Worm (Caenorhabditis elegans) whole organism, early embryonic: ENCODE results near the gene Y11D7A.8.
"Not testable (repeated sequence)": the region's sequence is repeated elsewhere in the genome, so short reads cannot be mapped to it uniquely, and the experiment has no call there.

Experiments used
- B0310.2 ChIP-seq: sonication (generic microtip); optimal IDR thresholded peaks from 2 replicates; lab custom pipeline; 2016; ENCODE audit warnings: mild to moderate bottlenecking, missing genetic modification characterization, missing compliant biosample characterization
- F13C5.2 ChIP-seq: sonication (generic microtip); optimal IDR thresholded peaks from 2 replicates; lab custom pipeline; 2017; ENCODE audit warnings: mild to moderate bottlenecking, missing genetic modification characterization, inconsistent platforms, missing compliant biosample characterization
- aly-1 ChIP-seq: sonication (generic microtip); optimal IDR thresholded peaks from 2 replicates; lab custom pipeline; 2016; ENCODE audit warnings: missing genetic modification characterization, missing compliant biosample characterization
- ama-1 ChIP-seq: fragments of 150-350 bp; optimal IDR thresholded peaks from 2 replicates; lab custom pipeline; 2014
- ceh-13 ChIP-seq: fragments of 200-800 bp; sonication (Bioruptor generic); optimal IDR thresholded peaks from 2 replicates; lab custom pipeline; 2018; ENCODE audit warnings: mild to moderate bottlenecking, missing genetic modification characterization, missing compliant biosample characterization
- ceh-36 ChIP-seq: sonication (generic microtip); optimal IDR thresholded peaks from 2 replicates; lab custom pipeline; 2016; ENCODE audit warnings: missing genetic modification characterization, inconsistent platforms, missing compliant biosample characterization
- ets-7 ChIP-seq: sonication (generic microtip); optimal IDR thresholded peaks from 2 replicates; lab custom pipeline; 2016; ENCODE audit warnings: missing genotype, missing genetic modification characterization, missing compliant biosample characterization
- flt-1 ChIP-seq: fragments of 200-800 bp; sonication (Bioruptor generic); IDR thresholded peaks from 2 replicates; pipeline ENCODE4 v1.3.6; 2022; ENCODE audit warnings: missing genetic modification characterization, missing compliant biosample characterization
- hmbx-1 ChIP-seq: sonication (generic microtip); optimal IDR thresholded peaks from 2 replicates; lab custom pipeline; 2016; ENCODE audit warnings: mild to moderate bottlenecking, missing genetic modification characterization, missing compliant biosample characterization
- hmg-4 ChIP-seq: fragments of 200-800 bp; sonication (Bioruptor generic); optimal IDR thresholded peaks from 2 replicates; lab custom pipeline; 2018; ENCODE audit warnings: mild to moderate bottlenecking, missing genetic modification characterization, missing compliant biosample characterization
- hnd-1 ChIP-seq: sonication (generic microtip); optimal IDR thresholded peaks from 2 replicates; lab custom pipeline; 2016; ENCODE audit warnings: missing genetic modification characterization, missing compliant biosample characterization
- pes-1 ChIP-seq: fragments of 200-800 bp; sonication (Bioruptor generic); IDR thresholded peaks from 2 replicates; pipeline ENCODE4 v1.3.6; 2022; ENCODE audit warnings: missing genetic modification reagents, missing genetic modification characterization, missing compliant biosample characterization
- scrt-1 ChIP-seq: fragments of 200-800 bp; sonication (Bioruptor generic); IDR thresholded peaks from 2 replicates; pipeline ENCODE4 v1.3.6; 2022; ENCODE audit warnings: missing genetic modification characterization, missing compliant biosample characterization
- sea-1 ChIP-seq: fragments of 200-800 bp; sonication (Bioruptor generic); conservative IDR thresholded peaks from 2 replicates; pipeline ENCODE4 v1.3.6; 2022; ENCODE audit warnings: missing genetic modification characterization, missing compliant biosample characterization
- tbx-11 ChIP-seq: fragments of 200-800 bp; sonication (Bioruptor generic); IDR thresholded peaks from 2 replicates; pipeline ENCODE4 v1.3.6; 2022; ENCODE audit warnings: missing genetic modification characterization, missing compliant biosample characterization
- tbx-37 ChIP-seq: fragments of 200-800 bp; sonication (Bioruptor generic); conservative IDR thresholded peaks from 2 replicates; pipeline ENCODE4 v1.3.6; 2022; ENCODE audit warnings: missing genetic modification reagents, missing genetic modification characterization, missing compliant biosample characterization
- tra-4 ChIP-seq: sonication (generic microtip); optimal IDR thresholded peaks from 2 replicates; lab custom pipeline; 2017; ENCODE audit warnings: missing genetic modification characterization, missing compliant biosample characterization

Y11D7A.8 gene

DNA sequence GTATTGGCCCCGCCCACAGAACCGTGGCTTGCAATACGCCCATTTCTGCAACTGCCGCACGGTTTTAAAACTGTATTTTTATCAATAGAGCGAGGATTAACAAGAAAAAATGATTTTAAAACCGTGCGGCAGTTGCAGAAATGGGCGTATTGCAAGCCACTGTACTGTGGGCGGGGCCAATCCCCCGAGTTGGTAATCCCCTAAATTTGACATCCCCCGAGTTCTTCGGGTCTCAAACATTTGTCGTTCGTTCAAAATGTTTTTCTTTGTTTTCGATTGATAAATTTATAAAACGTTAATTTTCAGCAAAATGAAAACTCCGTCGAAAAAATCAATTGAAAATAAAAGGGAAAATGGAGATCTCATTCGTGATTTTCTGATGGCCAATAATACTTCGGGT, 2.0 kb upstream of the Y11D7A.8 start, which contains the start of gene Y11D7A.7:
Y11D7A.7 (plus strand) TSS at position 301 of the 400 bp plus-strand sequence.
- TF ChIP-seq ceh-13 (GFP tag; lab: Kevin White, UChicago); scrt-1 (GFP tag; lab: Robert Waterston, UW); ama-1: not testable (repeated sequence)

DNA sequence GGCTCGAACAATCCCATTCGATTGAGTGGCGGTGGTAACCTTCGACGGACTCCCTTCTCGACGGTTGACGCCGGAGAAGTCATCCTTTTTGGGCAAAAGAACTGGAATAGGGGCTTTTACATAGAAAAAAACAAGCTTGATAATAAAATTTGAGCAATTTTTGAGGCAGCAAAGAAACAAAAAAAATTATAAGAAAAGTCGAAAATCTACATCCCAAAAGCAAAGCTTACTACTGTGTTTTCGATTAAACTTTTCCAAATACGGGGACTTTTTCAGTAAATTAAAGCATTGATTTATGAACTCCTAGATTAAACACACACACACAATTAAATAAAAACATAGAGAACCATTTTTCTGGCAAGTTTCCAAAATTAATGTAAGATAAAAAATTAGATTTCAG, 4.8 kb downstream of the Y11D7A.8 start, which contains the start of gene Y11D7A.9:
Y11D7A.9 (minus strand) TSS at position 101 of the 400 bp plus-strand sequence.
- TF ChIP-seq tbx-11 = no peak
- TF ChIP-seq F13C5.2 = no peak
- no peak for TF ChIP-seq ceh-13 (GFP tag; lab: Kevin White, UChicago)
- no peak for TF ChIP-seq tbx-37 (GFP tag; lab: Robert Waterston, UW)
- TF ChIP-seq hmg-4 (GFP tag; lab: Kevin White, UChicago) = no peak
- TF ChIP-seq aly-1 = no peak
- no peak for TF ChIP-seq flt-1 (GFP tag; lab: Robert Waterston, UW)
- TF ChIP-seq ama-1 = no peak
- no peak for TF ChIP-seq tra-4 (tag; lab: Kevin White, UChicago)
- TF ChIP-seq hnd-1 = no peak
- TF ChIP-seq scrt-1 (GFP tag; lab: Robert Waterston, UW) = no peak
- TF ChIP-seq ets-7 (tag; lab: Kevin White, UChicago) = no peak
- no peak for TF ChIP-seq hmbx-1 (tag; lab: Kevin White, UChicago)
- no peak for TF ChIP-seq sea-1 (GFP tag; lab: Robert Waterston, UW)
- TF ChIP-seq pes-1 (GFP tag; lab: Robert Waterston, UW) = no peak
- TF ChIP-seq B0310.2 (tag; lab: Kevin White, UChicago) = no peak
- no peak for TF ChIP-seq ceh-36 (tag; lab: Kevin White, UChicago)

DNA sequence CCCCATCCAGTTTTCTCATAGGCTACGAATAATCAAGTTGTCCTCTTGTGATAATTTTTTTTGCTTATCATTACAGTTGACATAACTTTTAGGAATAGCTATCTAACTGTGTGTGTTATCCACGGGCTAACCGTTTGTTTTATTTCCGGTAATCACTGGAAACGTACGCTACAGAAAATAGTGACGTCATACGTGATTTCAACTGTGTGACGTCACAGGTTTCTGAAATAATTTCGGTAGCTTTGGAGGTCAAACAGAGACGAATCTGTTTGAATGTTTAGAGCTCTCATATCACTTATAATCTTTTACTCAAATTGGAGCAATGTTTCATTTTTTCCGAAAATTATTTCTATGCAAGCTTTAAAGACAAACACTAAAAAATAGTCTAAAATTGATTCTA, 5.7 kb downstream of the Y11D7A.8 start:
- TF ChIP-seq ama-1 (no peak), sea-1 (GFP tag; lab: Robert Waterston, UW) (no peak), F13C5.2 (no peak), tbx-11 (no peak), B0310.2 (tag; lab: Kevin White, UChicago) (no peak), ceh-13 (GFP tag; lab: Kevin White, UChicago) (no peak), aly-1 (no peak), ets-7 (tag; lab: Kevin White, UChicago) (no peak), ceh-36 (tag; lab: Kevin White, UChicago) (no peak), pes-1 (GFP tag; lab: Robert Waterston, UW) (no peak), hmg-4 (GFP tag; lab: Kevin White, UChicago) (no peak), hmbx-1 (tag; lab: Kevin White, UChicago) (no peak)

DNA sequence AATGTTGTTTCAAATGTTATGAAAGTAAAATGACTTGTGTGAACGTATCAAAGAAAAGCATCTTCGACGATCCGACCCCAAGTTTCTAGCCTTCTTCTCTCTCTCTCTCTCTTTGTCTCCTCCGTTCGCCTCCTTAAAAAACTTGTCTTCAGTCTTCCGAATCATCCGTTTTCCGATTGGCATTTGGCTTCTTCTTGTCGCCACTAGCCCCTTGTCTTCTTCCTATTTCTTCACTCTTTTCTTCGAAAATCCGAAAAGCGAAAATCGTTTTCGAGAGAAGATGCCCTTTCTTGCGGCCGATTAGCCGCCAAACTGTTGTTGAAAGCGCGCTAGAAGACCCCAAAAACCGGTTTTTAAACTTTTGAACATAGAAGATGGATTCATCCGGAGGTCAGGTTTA, 7.4 kb downstream of the Y11D7A.8 start:
- no peak for TF ChIP-seq scrt-1 (GFP tag; lab: Robert Waterston, UW)
- no peak for TF ChIP-seq tbx-37 (GFP tag; lab: Robert Waterston, UW)
- no peak for TF ChIP-seq flt-1 (GFP tag; lab: Robert Waterston, UW)
- no peak for TF ChIP-seq tbx-11
- TF ChIP-seq hmg-4 (GFP tag; lab: Kevin White, UChicago) = no peak
- TF ChIP-seq pes-1 (GFP tag; lab: Robert Waterston, UW) = no peak
- TF ChIP-seq hnd-1 = no peak
- TF ChIP-seq ceh-36 (tag; lab: Kevin White, UChicago) = no peak
- TF ChIP-seq ceh-13 (GFP tag; lab: Kevin White, UChicago) = no peak
- TF ChIP-seq sea-1 (GFP tag; lab: Robert Waterston, UW) = no peak
- no peak for TF ChIP-seq ets-7 (tag; lab: Kevin White, UChicago)
- TF ChIP-seq hmbx-1 (tag; lab: Kevin White, UChicago) = no peak
- TF ChIP-seq tra-4 (tag; lab: Kevin White, UChicago) = no peak
- TF ChIP-seq ama-1 = no peak
- TF ChIP-seq B0310.2 (tag; lab: Kevin White, UChicago) = no peak
- no peak for TF ChIP-seq aly-1
- no peak for TF ChIP-seq F13C5.2

DNA sequence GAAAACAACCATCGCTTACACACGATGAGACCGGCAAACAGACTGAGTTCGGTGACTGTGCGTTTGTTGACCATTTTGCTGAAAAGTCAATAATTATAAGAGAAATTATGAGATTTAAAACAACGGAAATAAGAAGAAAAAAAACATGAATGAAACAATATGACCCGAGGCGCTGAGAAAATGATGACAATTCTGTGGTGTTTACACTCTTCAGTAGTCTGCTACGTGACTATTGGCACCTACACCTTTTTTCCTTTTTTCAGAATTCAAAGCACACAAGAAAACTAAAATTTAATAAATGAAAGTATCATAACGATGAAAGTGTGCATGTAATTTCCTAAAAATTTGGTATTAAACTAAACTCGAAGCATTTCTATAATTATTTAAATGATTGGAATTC, 8.5 kb downstream of the Y11D7A.8 start, which contains the start of gene Y11D7A.10:
Y11D7A.10 (minus strand) TSS at position 82 of the 400 bp plus-strand sequence.
- TF ChIP-seq tbx-11 = no peak
- TF ChIP-seq aly-1 = no peak
- TF ChIP-seq B0310.2 (tag; lab: Kevin White, UChicago) = no peak
- no peak for TF ChIP-seq ceh-36 (tag; lab: Kevin White, UChicago)
- no peak for TF ChIP-seq hmbx-1 (tag; lab: Kevin White, UChicago)
- no peak for TF ChIP-seq ets-7 (tag; lab: Kevin White, UChicago)

DNA sequence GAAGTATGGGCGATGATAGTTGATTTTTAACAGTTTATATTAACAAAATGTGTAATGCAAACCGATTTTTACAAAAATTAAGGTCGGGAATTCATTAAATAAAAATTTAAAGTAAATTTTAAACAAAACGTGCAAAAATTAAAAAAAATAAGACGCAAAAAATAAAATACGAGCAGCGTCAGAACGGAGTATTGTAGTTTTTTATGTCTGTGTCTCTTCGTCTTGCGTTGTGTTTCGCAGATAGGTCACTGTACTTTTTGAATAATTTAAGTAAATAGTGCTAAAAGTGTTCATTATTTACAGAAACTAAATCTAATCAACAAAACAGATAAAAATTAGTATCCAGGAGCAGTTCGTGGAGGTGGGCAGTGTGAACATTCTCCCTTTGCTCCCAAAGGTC, 9.2 kb downstream of the Y11D7A.8 start:
- TF ChIP-seq hmg-4 (GFP tag; lab: Kevin White, UChicago) (no peak), hmbx-1 (tag; lab: Kevin White, UChicago) (no peak), ceh-36 (tag; lab: Kevin White, UChicago) (no peak), tbx-11 (no peak), scrt-1 (GFP tag; lab: Robert Waterston, UW) (no peak)

DNA sequence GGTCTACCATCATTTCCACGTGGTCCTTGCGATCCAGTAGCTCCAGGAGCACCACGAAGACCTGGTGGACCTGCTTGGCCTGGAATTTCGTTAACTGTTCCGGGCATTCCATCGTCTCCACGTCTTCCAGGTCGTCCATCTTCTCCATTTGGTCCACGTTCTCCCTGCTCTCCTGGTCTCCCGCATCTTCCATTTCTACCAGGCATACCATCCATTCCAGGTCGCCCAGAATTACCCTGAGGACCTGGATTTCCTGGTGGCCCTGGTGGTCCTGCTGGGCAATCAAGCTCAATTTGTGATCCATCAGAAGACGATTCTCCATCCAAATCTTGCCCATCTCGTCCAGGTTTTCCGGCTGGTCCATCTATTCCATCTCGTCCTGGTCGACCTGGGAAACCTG, 9.6 kb downstream of the Y11D7A.8 start:
- TF ChIP-seq tbx-11 (no peak), hmbx-1 (tag; lab: Kevin White, UChicago) (no peak), F13C5.2 (no peak), scrt-1 (GFP tag; lab: Robert Waterston, UW) (no peak), pes-1 (GFP tag; lab: Robert Waterston, UW) (no peak), aly-1 (no peak), hnd-1 (no peak), sea-1 (GFP tag; lab: Robert Waterston, UW) (no peak), B0310.2 (tag; lab: Kevin White, UChicago) (no peak), hmg-4 (GFP tag; lab: Kevin White, UChicago) (no peak), tbx-37 (GFP tag; lab: Robert Waterston, UW) (no peak), tra-4 (tag; lab: Kevin White, UChicago) (no peak), ceh-13 (GFP tag; lab: Kevin White, UChicago) (no peak), ama-1 (no peak), ceh-36 (tag; lab: Kevin White, UChicago) (no peak), ets-7 (tag; lab: Kevin White, UChicago) (no peak)
